Fruit fly (Drosophila melanogaster): ENCODE measurements around the gene bur.

DNA sequence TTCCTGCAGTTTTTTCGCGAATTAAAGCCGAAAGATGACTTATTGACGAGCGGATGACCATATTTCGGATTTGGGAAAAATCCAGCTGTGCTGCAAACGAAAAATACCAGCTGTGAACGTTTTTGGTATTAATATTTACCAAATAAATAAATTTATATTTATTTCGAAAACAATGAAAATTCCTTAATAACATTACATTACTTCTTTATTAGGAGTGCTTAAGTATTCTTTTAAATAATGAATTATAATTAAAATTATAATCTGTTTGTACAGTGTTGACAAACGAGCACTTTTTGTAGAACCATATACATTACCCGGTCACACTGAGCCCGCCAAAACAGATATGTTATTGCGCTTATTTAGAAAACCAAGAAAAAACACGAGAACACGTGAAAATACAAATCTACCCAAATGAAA lies at the start of gene bur, which contains the start of gene Mcm10:
- no peak for TF ChIP-seq Myc (optimal IDR thresholded peaks at IDR 0.05)
- no peak for TF ChIP-seq psq (optimal IDR thresholded peaks at IDR 0.05)
- TF ChIP-seq insv (optimal IDR thresholded peaks at IDR 0.05) = no peak
- TF ChIP-seq ttk (optimal IDR thresholded peaks at IDR 0.05) = no peak
- no peak for TF ChIP-seq Sin3A (optimal IDR thresholded peaks at IDR 0.05)
- TF ChIP-seq h (optimal IDR thresholded peaks at IDR 0.05) = no peak

Data from Kc167 (cell line).